Worm (Caenorhabditis elegans) whole organism, L4 larva: Measurements from ENCODE around the gene taf-11.3.

Experiments used
- F10B5.3 ChIP-seq: sonication (generic microtip); optimal IDR thresholded peaks from 2 replicates; lab custom pipeline; 2016; ENCODE audit warnings: mild to moderate bottlenecking, missing genetic modification characterization, missing compliant biosample characterization
- F26F4.8 ChIP-seq: fragments of 200-800 bp; sonication (Bioruptor generic); conservative IDR thresholded peaks from 2 replicates; pipeline ENCODE4 v1.3.6; 2022; ENCODE audit warnings: missing genetic modification characterization, missing compliant biosample characterization
- T26A8.4 ChIP-seq: fragments of 200-800 bp; sonication (Bioruptor generic); IDR thresholded peaks from 2 replicates; pipeline ENCODE4 v1.3.6; 2022; ENCODE audit warnings: missing genetic modification characterization, missing compliant biosample characterization
- ama-1 ChIP-seq: fragments of 150-350 bp; optimal IDR thresholded peaks from 2 replicates; lab custom pipeline; 2014; ENCODE audit warnings: inconsistent platforms, mixed read lengths
- arid-1 ChIP-seq: fragments of 200-800 bp; sonication (Bioruptor generic); conservative IDR thresholded peaks from 2 replicates; pipeline ENCODE4 v1.3.6; 2022; ENCODE audit warnings: missing genetic modification reagents, missing genetic modification characterization, missing compliant biosample characterization
- ceh-28 ChIP-seq: fragments of 150-350 bp; optimal IDR thresholded peaks from 2 replicates; lab custom pipeline; 2014; ENCODE audit warnings: missing biosample characterization, missing genetic modification reagents, missing genetic modification characterization
- ceh-32 ChIP-seq: sonication (generic microtip); optimal IDR thresholded peaks from 2 replicates; lab custom pipeline; 2016; ENCODE audit warnings: mild to moderate bottlenecking, missing genetic modification characterization, missing compliant biosample characterization; ENCODE audit not compliant: poor library complexity
- ces-1 ChIP-seq: fragments of 150-350 bp; sonication (generic microtip); optimal IDR thresholded peaks from 4 replicates; lab custom pipeline; 2014; ENCODE audit warnings: missing biosample characterization, missing genetic modification reagents, missing genetic modification characterization
- dpl-1 ChIP-seq: fragments of 150-350 bp; optimal IDR thresholded peaks from 2 replicates; lab custom pipeline; 2014; ENCODE audit warnings: missing biosample characterization, missing genetic modification reagents, missing genetic modification characterization
- duxl-1 ChIP-seq: sonication (generic microtip); optimal IDR thresholded peaks from 2 replicates; lab custom pipeline; 2016; ENCODE audit warnings: mild to moderate bottlenecking, missing genetic modification characterization, moderate library complexity, missing compliant biosample characterization; ENCODE audit not compliant: poor library complexity
- egl-43 ChIP-seq: fragments of 200-800 bp; sonication (Bioruptor generic); IDR thresholded peaks from 2 replicates; pipeline ENCODE4 v1.3.6; 2022; ENCODE audit warnings: missing genetic modification reagents, missing genetic modification characterization, missing compliant biosample characterization
- fkh-10 ChIP-seq: fragments of 150-350 bp; optimal IDR thresholded peaks from 2 replicates; lab custom pipeline; 2014; ENCODE audit warnings: missing biosample characterization, missing genetic modification reagents, missing genetic modification characterization
- hlh-30 ChIP-seq: sonication (generic microtip); optimal IDR thresholded peaks from 2 replicates; lab custom pipeline; 2017; ENCODE audit warnings: antibody characterized with exemption, mild to moderate bottlenecking, missing genetic modification characterization, missing compliant biosample characterization; ENCODE audit not compliant: insufficient read depth
- hmg-1.1 ChIP-seq: fragments of 200-800 bp; sonication (Bioruptor generic); IDR thresholded peaks from 2 replicates; pipeline ENCODE4 v1.3.6; 2022; ENCODE audit warnings: missing genetic modification reagents, missing genetic modification characterization, missing compliant biosample characterization
- lin-38 ChIP-seq: fragments of 200-800 bp; sonication (Bioruptor generic); IDR thresholded peaks from 2 replicates; pipeline ENCODE4 v1.3.6; 2022; ENCODE audit warnings: missing genetic modification reagents, missing genetic modification characterization, missing compliant biosample characterization
- lsy-2 ChIP-seq, 2 experiments: fragments of 150-350 bp in 1 of 2; sonication (generic microtip) in 1 of 2; optimal IDR thresholded peaks; 2 replicates each; lab custom pipeline; 2014 to 2017; ENCODE audit warnings: missing biosample characterization in 2 of 2, missing genetic modification characterization in 2 of 2
- madf-5 ChIP-seq, 2 experiments: fragments of 200-800 bp; sonication (Bioruptor generic); IDR thresholded peaks; 2 replicates each; pipeline ENCODE4 v1.3.6; 2022; ENCODE audit warnings: missing compliant biosample characterization in 2 of 2, missing genetic modification characterization in 2 of 2
- mdt-29 ChIP-seq: fragments of 200-800 bp; sonication (Bioruptor generic); IDR thresholded peaks from 2 replicates; pipeline ENCODE4 v1.3.6; 2022; ENCODE audit warnings: missing genetic modification reagents, missing genetic modification characterization, missing compliant biosample characterization
- mep-1 ChIP-seq: fragments of 150-350 bp; sonication (generic microtip); optimal IDR thresholded peaks from 3 replicates; lab custom pipeline; 2014; ENCODE audit warnings: missing biosample characterization, missing genetic modification characterization
- mes-2 ChIP-seq: sonication (generic microtip); optimal IDR thresholded peaks from 2 replicates; lab custom pipeline; 2016; ENCODE audit warnings: missing genotype, mild to moderate bottlenecking, missing genetic modification characterization, missing compliant biosample characterization; ENCODE audit not compliant: poor library complexity, severe bottlenecking
- mxl-2 ChIP-seq: fragments of 200-800 bp; sonication (Bioruptor generic); conservative IDR thresholded peaks from 2 replicates; pipeline ENCODE4 v1.3.6; 2022; ENCODE audit warnings: missing genetic modification reagents, missing genetic modification characterization, missing compliant biosample characterization
- nhr-10 ChIP-seq: fragments of 150-350 bp; optimal IDR thresholded peaks from 2 replicates; lab custom pipeline; 2014; ENCODE audit warnings: missing biosample characterization, missing genetic modification characterization
- nhr-11 ChIP-seq: fragments of 150-350 bp; optimal IDR thresholded peaks from 2 replicates; lab custom pipeline; 2014; ENCODE audit warnings: missing biosample characterization, missing genetic modification characterization
- nhr-237 ChIP-seq: sonication (generic microtip); optimal IDR thresholded peaks from 2 replicates; lab custom pipeline; 2017; ENCODE audit warnings: missing biosample characterization, missing genetic modification characterization
- nhr-28 ChIP-seq: fragments of 150-350 bp; optimal IDR thresholded peaks from 2 replicates; lab custom pipeline; 2014; ENCODE audit warnings: missing biosample characterization, missing genetic modification characterization
- nhr-41 ChIP-seq: fragments of 200-800 bp; sonication (Bioruptor generic); IDR thresholded peaks from 2 replicates; pipeline ENCODE4 v1.3.6; 2022; ENCODE audit warnings: missing genetic modification reagents, missing genetic modification characterization, missing compliant biosample characterization
- nhr-48 ChIP-seq: sonication (generic microtip); optimal IDR thresholded peaks from 2 replicates; lab custom pipeline; 2016; ENCODE audit warnings: mild to moderate bottlenecking, missing genetic modification characterization, missing compliant biosample characterization
- pha-4 ChIP-seq, 2 experiments: fragments of 150-350 bp in 1 of 2; fragments of 200-800 bp in 1 of 2; sonication (Bioruptor generic) in 1 of 2; IDR thresholded peaks in 1 of 2; optimal IDR thresholded peaks in 1 of 2; 2 replicates each; pipeline versions ENCODE4 v1.3.6 to Lab custom; 2014 to 2022; ENCODE audit warnings: missing genetic modification characterization in 2 of 2, missing genetic modification reagents in 2 of 2, missing biosample characterization in 1 of 2, missing compliant biosample characterization in 1 of 2
- rbr-2 ChIP-seq: sonication (generic microtip); optimal IDR thresholded peaks from 2 replicates; lab custom pipeline; 2016; ENCODE audit warnings: missing genotype, missing genetic modification characterization, missing compliant biosample characterization
- saeg-2 ChIP-seq: fragments of 200-800 bp; sonication (Bioruptor generic); IDR thresholded peaks from 2 replicates; pipeline ENCODE4 v1.3.6; 2022; ENCODE audit warnings: missing genetic modification reagents, missing genetic modification characterization, missing compliant biosample characterization
- spr-1 ChIP-seq: sonication (generic microtip); optimal IDR thresholded peaks from 2 replicates; lab custom pipeline; 2016; ENCODE audit warnings: mild to moderate bottlenecking, missing genetic modification characterization, missing compliant biosample characterization
- tag-97 ChIP-seq: fragments of 200-800 bp; sonication (Bioruptor generic); IDR thresholded peaks from 2 replicates; pipeline ENCODE4 v1.3.6; 2022; ENCODE audit warnings: missing genetic modification characterization, missing compliant biosample characterization
- unc-130 ChIP-seq: sonication (generic microtip); optimal IDR thresholded peaks from 2 replicates; lab custom pipeline; 2016; ENCODE audit warnings: missing genetic modification reagents, missing genetic modification characterization, missing compliant biosample characterization
- unc-39 ChIP-seq: sonication (generic microtip); optimal IDR thresholded peaks from 2 replicates; lab custom pipeline; 2017; ENCODE audit warnings: missing biosample characterization, missing genetic modification characterization
- unc-62 ChIP-seq, 3 experiments: fragments of 150-350 bp in 1 of 3; sonication (generic microtip); optimal IDR thresholded peaks in 2 of 3; peaks in 1 of 3; 1 replicate in 1 of 3; 2 replicates in 2 of 3; lab custom pipeline; 2014 to 2017; ENCODE audit warnings: missing biosample characterization in 3 of 3, missing genetic modification characterization in 3 of 3, missing genetic modification reagents in 3 of 3, missing genotype in 1 of 3
- zfp-2 ChIP-seq: sonication (generic microtip); optimal IDR thresholded peaks from 2 replicates; lab custom pipeline; 2016; ENCODE audit warnings: mild to moderate bottlenecking, missing genetic modification characterization, missing compliant biosample characterization
- zfp-3 ChIP-seq: fragments of 200-800 bp; sonication (Bioruptor generic); conservative IDR thresholded peaks from 2 replicates; pipeline ENCODE4 v1.3.6; 2022; ENCODE audit warnings: missing genetic modification reagents, missing genetic modification characterization, missing compliant biosample characterization
- zip-11 ChIP-seq: fragments of 200-800 bp; sonication (Bioruptor generic); IDR thresholded peaks from 2 replicates; pipeline ENCODE4 v1.3.6; 2022; ENCODE audit warnings: missing genetic modification characterization, missing compliant biosample characterization
- zip-2 ChIP-seq: fragments of 150-350 bp; optimal IDR thresholded peaks from 2 replicates; lab custom pipeline; 2014; ENCODE audit warnings: missing biosample characterization, missing genetic modification characterization
- ztf-7 ChIP-seq: fragments of 150-350 bp; optimal IDR thresholded peaks from 2 replicates; lab custom pipeline; 2014; ENCODE audit warnings: missing biosample characterization, missing genetic modification characterization

The taf-11.3 gene

ce11 chrIII:10463653-10464052 is 41.4 kb downstream of the taf-11.3 start (continued):
- TF ChIP-seq duxl-1 (tag; lab: Kevin White, UChicago) (no peak), mes-2 (tag; lab: Kevin White, UChicago) (peak; percentile 50), ztf-7 (tag; lab: Kevin White, UChicago) (no peak), nhr-41 (GFP tag; lab: Robert Waterston, UW) (no peak), ceh-28 (tag; lab: Kevin White, UChicago) (peak; percentile 59), nhr-237 (no peak), lsy-2 (tag; optimal IDR thresholded peaks at IDR 0.05; lab: Kevin White, UChicago) (peak in 1 of 2 experiments; percentile 64), nhr-10 (tag; lab: Kevin White, UChicago) (peak; percentile 7), hlh-30 (tag; lab: Kevin White, UChicago) (peak; percentile 86), mdt-29 (GFP tag; lab: Robert Waterston, UW) (no peak), mep-1 (peak; percentile 64), unc-62 (GFP tag; optimal IDR thresholded peaks at IDR 0.05 in 1 of 2; lab: Kevin White, UChicago) (peak in 1 of 2 experiments; percentile 25), unc-62 (tag; optimal IDR thresholded peaks at IDR 0.05; lab: Kevin White, UChicago) (no peak), tag-97 (GFP tag; lab: Robert Waterston, UW) (no peak), rbr-2 (no peak), arid-1 (GFP tag; lab: Robert Waterston, UW) (no peak), ceh-32 (no peak), F10B5.3 (tag; lab: Kevin White, UChicago) (no peak), zfp-3 (no peak), unc-130 (GFP tag; lab: Kevin White, UChicago) (no peak), nhr-48 (tag; lab: Kevin White, UChicago) (peak; percentile 8), saeg-2 (GFP tag; lab: Robert Waterston, UW) (no peak), ama-1 (lab: Kevin White, UChicago) (no peak), fkh-10 (GFP tag; lab: Kevin White, UChicago) (no peak), nhr-28 (tag; lab: Kevin White, UChicago) (peak; percentile 95), T26A8.4 (peak; percentile 32; the same call in 1 of the 2 replicates), dpl-1 (GFP tag; lab: Kevin White, UChicago) (peak; percentile 3), spr-1 (tag; lab: Kevin White, UChicago) (peak; percentile 30), egl-43 (no peak), unc-39 (tag; lab: Kevin White, UChicago) (no peak), madf-5 (GFP tag; IDR thresholded peaks at IDR 0.05; lab: Robert Waterston, UW) (no peak), lin-38 (GFP tag; lab: Robert Waterston, UW) (peak; percentile 50), pha-4 (GFP tag; IDR thresholded peaks at IDR 0.05; lab: Robert Waterston, UW) (no peak), pha-4 (tag; optimal IDR thresholded peaks at IDR 0.05; lab: Kevin White, UChicago) (no peak), hmg-1.1 (GFP tag; lab: Robert Waterston, UW) (peak; percentile 52; the same call in 1 of the 2 replicates), zip-11 (no peak), mxl-2 (GFP tag; lab: Robert Waterston, UW) (no peak), zfp-2 (no peak), ces-1 (no peak), zip-2 (tag; lab: Kevin White, UChicago) (no peak), F26F4.8 (GFP tag; lab: Robert Waterston, UW) (no peak), nhr-11 (tag; lab: Kevin White, UChicago) (peak; percentile 10)
